Fruit fly (Drosophila melanogaster) whole organism, prepupa: ENCODE measurements around the gene enc.
A peak's percentile ranks its signal among the peaks of the same experiment; 100 is the strongest.

Experiments used
- Blimp-1 ChIP-seq: fragments of 200-800 bp; sonication (Bioruptor generic); optimal IDR thresholded peaks from 3 replicates; lab custom pipeline; 2017; ENCODE audit warnings: missing biosample characterization, missing genetic modification characterization, mild to moderate bottlenecking, moderate library complexity, missing genetic modification reagents
- CG10631 ChIP-seq: fragments of 200-800 bp; sonication (Bioruptor generic); optimal IDR thresholded peaks from 2 replicates; lab custom pipeline; 2016; ENCODE audit warnings: missing biosample characterization, missing genetic modification characterization
- CG10669 ChIP-seq: fragments of 200-800 bp; sonication (Bioruptor generic); optimal IDR thresholded peaks from 3 replicates; lab custom pipeline; 2018; ENCODE audit warnings: missing biosample characterization, mild to moderate bottlenecking, missing genetic modification characterization, moderate library complexity
- CG11294 ChIP-seq: fragments of 200-800 bp; sonication (Bioruptor generic); IDR thresholded peaks from 2 replicates; pipeline ENCODE4 v1.3.6; 2022; ENCODE audit warnings: missing biosample characterization, missing genetic modification characterization
- CG15336 ChIP-seq: fragments of 200-800 bp; sonication (Bioruptor generic); IDR thresholded peaks from 2 replicates; pipeline ENCODE4 v1.3.6; 2022; ENCODE audit warnings: missing biosample characterization, missing genetic modification characterization
- CG16779 ChIP-seq: fragments of 200-800 bp; sonication (Bioruptor generic); optimal IDR thresholded peaks from 3 replicates; lab custom pipeline; 2017; ENCODE audit warnings: missing biosample characterization, mild to moderate bottlenecking, missing genetic modification characterization
- CG3032 ChIP-seq: fragments of 200-800 bp; optimal IDR thresholded peaks from 2 replicates; lab custom pipeline; 2019; ENCODE audit warnings: missing biosample characterization, mild to moderate bottlenecking, missing genetic modification characterization, moderate library complexity
- CG31627 ChIP-seq: fragments of 200-800 bp; sonication (Bioruptor generic); optimal IDR thresholded peaks from 3 replicates; lab custom pipeline; 2016; ENCODE audit warnings: missing biosample characterization, missing genetic modification characterization
- CG32006 ChIP-seq: fragments of 200-800 bp; sonication (Bioruptor generic); optimal IDR thresholded peaks from 3 replicates; lab custom pipeline; 2017; ENCODE audit warnings: missing biosample characterization, mild to moderate bottlenecking, missing genetic modification characterization
- CG34406 ChIP-seq: fragments of 200-800 bp; sonication (Bioruptor generic); optimal IDR thresholded peaks from 3 replicates; lab custom pipeline; 2016; ENCODE audit warnings: missing biosample characterization, missing genetic modification characterization
- CG3919 ChIP-seq: fragments of 200-800 bp; sonication (Bioruptor generic); optimal IDR thresholded peaks from 3 replicates; lab custom pipeline; 2016; ENCODE audit warnings: missing biosample characterization, missing genetic modification characterization
- CG4318 ChIP-seq: fragments of 200-800 bp; sonication (Bioruptor generic); optimal IDR thresholded peaks from 3 replicates; lab custom pipeline; 2017; ENCODE audit warnings: missing biosample characterization, mild to moderate bottlenecking, missing genetic modification characterization
- CG6276 ChIP-seq: fragments of 200-800 bp; sonication (Bioruptor generic); optimal IDR thresholded peaks from 2 replicates; lab custom pipeline; 2017; ENCODE audit warnings: missing biosample characterization, mild to moderate bottlenecking, missing genetic modification characterization
- CG6808 ChIP-seq: fragments of 200-800 bp; sonication (Bioruptor generic); optimal IDR thresholded peaks from 3 replicates; lab custom pipeline; 2017; ENCODE audit warnings: missing biosample characterization, missing genetic modification characterization, mild to moderate bottlenecking, moderate library complexity, missing genetic modification reagents
- CG6854 ChIP-seq: fragments of 200-800 bp; sonication (Bioruptor generic); optimal IDR thresholded peaks from 2 replicates; lab custom pipeline; 2017; ENCODE audit warnings: missing biosample characterization, mild to moderate bottlenecking, missing genetic modification characterization
- CG7368 ChIP-seq: fragments of 200-800 bp; sonication (Bioruptor generic); optimal IDR thresholded peaks from 3 replicates; lab custom pipeline; 2016; ENCODE audit warnings: missing biosample characterization, missing genetic modification characterization
- CG8119 ChIP-seq: fragments of 200-800 bp; sonication (Bioruptor generic); IDR thresholded peaks from 3 replicates; pipeline ENCODE4 v1.3.6; 2022; ENCODE audit warnings: missing biosample characterization, missing genetic modification characterization
- CG8632 ChIP-seq: fragments of 200-800 bp; sonication (Bioruptor generic); optimal IDR thresholded peaks from 3 replicates; lab custom pipeline; 2016; ENCODE audit warnings: missing biosample characterization, missing genetic modification characterization
- CG9139 ChIP-seq: fragments of 200-800 bp; sonication (Bioruptor generic); optimal IDR thresholded peaks from 3 replicates; lab custom pipeline; 2017; ENCODE audit warnings: missing biosample characterization, mild to moderate bottlenecking, missing genetic modification characterization
- Eip75B ChIP-seq: fragments of 200-800 bp; sonication (Bioruptor generic); optimal IDR thresholded peaks from 3 replicates; lab custom pipeline; 2016; ENCODE audit warnings: missing biosample characterization, missing genetic modification characterization
- Eip93F ChIP-seq: fragments of 200-800 bp; sonication (Bioruptor generic); optimal IDR thresholded peaks from 2 replicates; lab custom pipeline; 2016; ENCODE audit warnings: missing biosample characterization, mild to moderate bottlenecking, missing genetic modification characterization
- Ets21C ChIP-seq: fragments of 200-800 bp; sonication (Bioruptor generic); optimal IDR thresholded peaks from 3 replicates; lab custom pipeline; 2016; ENCODE audit warnings: missing biosample characterization, missing genetic modification characterization
- Gug ChIP-seq: fragments of 200-800 bp; sonication (Bioruptor generic); IDR thresholded peaks from 2 replicates; pipeline ENCODE4 v1.3.6; 2022; ENCODE audit warnings: missing biosample characterization, missing genetic modification characterization
- Hr38 ChIP-seq: sonication (Bioruptor generic); optimal IDR thresholded peaks from 2 replicates; lab custom pipeline; 2016; ENCODE audit warnings: missing biosample characterization, missing genetic modification characterization
- Hr39 ChIP-seq: fragments of 200-800 bp; sonication (Bioruptor generic); optimal IDR thresholded peaks from 2 replicates; lab custom pipeline; 2016; ENCODE audit warnings: missing biosample characterization, missing genetic modification characterization
- Hr4 ChIP-seq: fragments of 200-800 bp; sonication (Bioruptor generic); optimal IDR thresholded peaks from 3 replicates; lab custom pipeline; 2016; ENCODE audit warnings: missing biosample characterization, missing genetic modification characterization
- Lpt ChIP-seq: fragments of 200-800 bp; sonication (Bioruptor generic); optimal IDR thresholded peaks from 3 replicates; lab custom pipeline; 2016; ENCODE audit warnings: missing biosample characterization, missing genetic modification characterization
- Met ChIP-seq: fragments of 200-800 bp; sonication (Bioruptor generic); optimal IDR thresholded peaks from 3 replicates; lab custom pipeline; 2016; ENCODE audit warnings: missing biosample characterization, missing genetic modification characterization
- OdsH ChIP-seq: fragments of 200-800 bp; sonication (Bioruptor generic); optimal IDR thresholded peaks from 3 replicates; lab custom pipeline; 2016; ENCODE audit warnings: missing biosample characterization, missing genetic modification characterization
- Smox ChIP-seq: fragments of 200-800 bp; sonication (Bioruptor generic); optimal IDR thresholded peaks from 3 replicates; lab custom pipeline; 2016; ENCODE audit warnings: missing biosample characterization, missing genetic modification characterization
- Sox102F ChIP-seq: fragments of 200-800 bp; sonication (Bioruptor generic); optimal IDR thresholded peaks from 2 replicates; lab custom pipeline; 2016; ENCODE audit warnings: missing biosample characterization, mild to moderate bottlenecking, missing genetic modification characterization
- Sox14 ChIP-seq: fragments of 200-800 bp; sonication (Bioruptor generic); optimal IDR thresholded peaks from 3 replicates; lab custom pipeline; 2016; ENCODE audit warnings: missing biosample characterization, missing genetic modification characterization
- Sox15 ChIP-seq: fragments of 200-800 bp; sonication (Bioruptor generic); optimal IDR thresholded peaks from 3 replicates; lab custom pipeline; 2016; ENCODE audit warnings: missing biosample characterization, missing genetic modification characterization
- achi ChIP-seq: fragments of 200-800 bp; sonication (Bioruptor generic); optimal IDR thresholded peaks from 3 replicates; lab custom pipeline; 2016; ENCODE audit warnings: missing biosample characterization, missing genetic modification characterization
- acj6 ChIP-seq: fragments of 200-800 bp; sonication (Bioruptor generic); optimal IDR thresholded peaks from 3 replicates; lab custom pipeline; 2016; ENCODE audit warnings: missing biosample characterization, missing genetic modification characterization
- dac ChIP-seq: fragments of 200-800 bp; sonication (Bioruptor generic); optimal IDR thresholded peaks from 2 replicates; lab custom pipeline; 2017; ENCODE audit warnings: missing biosample characterization, mild to moderate bottlenecking, missing genetic modification characterization
- dsx ChIP-seq: fragments of 200-800 bp; optimal IDR thresholded peaks from 3 replicates; lab custom pipeline; 2019; ENCODE audit warnings: missing biosample characterization, mild to moderate bottlenecking, missing genetic modification characterization, moderate library complexity; ENCODE audit not compliant: poor library complexity, severe bottlenecking
- eg ChIP-seq: fragments of 200-800 bp; sonication (Bioruptor generic); IDR thresholded peaks from 3 replicates; pipeline ENCODE4 v1.3.6; 2022; ENCODE audit warnings: missing biosample characterization, missing genetic modification characterization
- fd59A ChIP-seq: fragments of 200-800 bp; sonication (Bioruptor generic); optimal IDR thresholded peaks from 2 replicates; lab custom pipeline; 2017; ENCODE audit warnings: missing biosample characterization, mild to moderate bottlenecking, missing genetic modification characterization, missing genetic modification reagents
- fd85E ChIP-seq: fragments of 200-800 bp; sonication (Bioruptor generic); optimal IDR thresholded peaks from 3 replicates; lab custom pipeline; 2016; ENCODE audit warnings: missing biosample characterization, missing genetic modification characterization
- fkh ChIP-seq: fragments of 200-800 bp; sonication (Bioruptor generic); optimal IDR thresholded peaks from 3 replicates; lab custom pipeline; 2017; ENCODE audit warnings: missing biosample characterization, mild to moderate bottlenecking, missing genetic modification characterization, moderate library complexity
- lz ChIP-seq: fragments of 200-800 bp; sonication (Bioruptor generic); optimal IDR thresholded peaks from 3 replicates; lab custom pipeline; 2016; ENCODE audit warnings: missing biosample characterization, missing genetic modification characterization
- net ChIP-seq: fragments of 200-800 bp; sonication (Bioruptor generic); optimal IDR thresholded peaks from 3 replicates; lab custom pipeline; 2016; ENCODE audit warnings: missing biosample characterization, missing genetic modification characterization
- ss ChIP-seq, 2 experiments: fragments of 200-800 bp; sonication (Bioruptor generic); optimal IDR thresholded peaks; 2 replicates in 1 of 2; 3 replicates in 1 of 2; lab custom pipeline; 2017 to 2018; ENCODE audit warnings: mild to moderate bottlenecking in 2 of 2, missing biosample characterization in 2 of 2, missing genetic modification characterization in 2 of 2, moderate library complexity in 1 of 2
- svp ChIP-seq: fragments of 200-800 bp; sonication (Bioruptor generic); peaks from one replicate; lab custom pipeline; 2016; ENCODE audit warnings: missing biosample characterization, missing genetic modification characterization
- topi ChIP-seq: fragments of 200-800 bp; sonication (Bioruptor generic); optimal IDR thresholded peaks from 3 replicates; lab custom pipeline; 2016; ENCODE audit warnings: missing biosample characterization, missing genetic modification characterization
- vri ChIP-seq: fragments of 200-800 bp; sonication (Bioruptor generic); optimal IDR thresholded peaks from 3 replicates; lab custom pipeline; 2016; ENCODE audit warnings: missing biosample characterization, mild to moderate bottlenecking, missing genetic modification characterization

Gene enc

dm6 chr3L:3771406-3771935 is 47.0 kb upstream of the enc start (continued):
- TF ChIP-seq dac (GFP tag; lab: Kevin White, UChicago) (no peak), vri (GFP tag; lab: Kevin White, UChicago) (peak; percentile 48), eg (GFP tag; lab: Robert Waterston, UW) (peak; percentile 94), svp (GFP tag; lab: Kevin White, UChicago) (peak; percentile 93), Ets21C (GFP tag; lab: Kevin White, UChicago) (peak; percentile 35), CG10669 (GFP tag; lab: Kevin White, UChicago) (peak; percentile 76), achi (GFP tag; lab: Kevin White, UChicago) (peak; percentile 88), CG6276 (peak; percentile 73), fd85E (GFP tag; lab: Kevin White, UChicago) (peak; percentile 17), Eip75B (GFP tag; lab: Kevin White, UChicago) (peak; percentile 59), CG9139 (GFP tag; lab: Kevin White, UChicago) (peak; percentile 80), CG10631 (peak; percentile 81), CG6854 (GFP tag; lab: Kevin White, UChicago) (peak; percentile 82), Eip93F (GFP tag; lab: Kevin White, UChicago) (no peak), Lpt (GFP tag; lab: Kevin White, UChicago) (peak; percentile 64), CG3919 (GFP tag; lab: Kevin White, UChicago) (peak; percentile 85), Hr39 (peak; percentile 38), CG31627 (GFP tag; lab: Kevin White, UChicago) (peak; percentile 57), CG11294 (GFP tag; lab: Robert Waterston, UW) (peak; percentile 79), Smox (GFP tag; lab: Kevin White, UChicago) (peak; percentile 73), CG16779 (peak; percentile 61), Sox14 (GFP tag; lab: Kevin White, UChicago) (peak; percentile 40)

DNA sequence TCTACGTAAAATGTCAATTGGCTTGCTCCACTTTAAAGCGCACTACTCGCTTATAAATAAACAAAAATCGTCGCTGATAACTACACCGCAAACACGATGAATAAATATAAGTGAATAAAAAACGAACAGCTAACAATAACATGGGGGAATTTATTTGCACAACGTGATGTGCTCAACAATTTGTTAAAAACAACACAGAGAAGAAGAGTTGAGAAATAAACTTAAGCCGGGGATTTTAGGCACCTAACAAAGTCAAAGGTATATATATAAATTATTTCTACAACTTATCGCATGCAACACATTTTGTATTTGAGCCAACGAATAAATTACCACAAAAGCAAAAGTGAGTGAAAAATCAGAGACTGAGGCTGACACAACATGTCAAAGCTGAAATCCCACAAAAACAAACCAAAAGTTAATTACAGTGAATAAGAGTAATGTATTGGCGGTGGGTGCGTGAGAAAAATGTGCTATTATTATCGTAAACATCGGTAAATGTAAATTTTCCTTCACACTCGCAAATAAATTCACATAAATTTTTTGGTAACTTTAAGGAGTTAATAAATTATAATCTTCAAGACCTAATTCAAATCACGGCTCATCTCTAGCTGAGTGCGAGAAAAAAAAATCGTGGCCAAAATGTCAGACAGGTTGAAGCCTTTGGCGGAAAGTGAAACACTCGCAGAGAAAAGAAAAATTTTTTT is 46.0 kb upstream of the enc start:
- peak; percentile 78 for TF ChIP-seq CG8119
- peak; percentile 16 for TF ChIP-seq CG8632 (GFP tag; lab: Kevin White, UChicago)
- TF ChIP-seq CG6854 (GFP tag; lab: Kevin White, UChicago), result no peak
- no peak for TF ChIP-seq Sox14 (GFP tag; lab: Kevin White, UChicago)
- peak; percentile 41 for TF ChIP-seq OdsH (GFP tag; lab: Kevin White, UChicago)
- TF ChIP-seq fkh, result peak; percentile 57
- no peak for TF ChIP-seq Blimp-1 (GFP tag; lab: Kevin White, UChicago)
- peak; percentile 59 for TF ChIP-seq svp (GFP tag; lab: Kevin White, UChicago)
- TF ChIP-seq fd59A (GFP tag; lab: Kevin White, UChicago), result no peak
- TF ChIP-seq Hr4, result peak; percentile 84
- peak; percentile 43 for TF ChIP-seq CG31627 (GFP tag; lab: Kevin White, UChicago)
- TF ChIP-seq CG3919 (GFP tag; lab: Kevin White, UChicago), result no peak
- no peak for TF ChIP-seq topi (GFP tag; lab: Kevin White, UChicago)
- TF ChIP-seq Hr38 (GFP tag; lab: Kevin White, UChicago), result no peak
- TF ChIP-seq Lpt (GFP tag; lab: Kevin White, UChicago), result peak; percentile 56
- TF ChIP-seq CG15336 (GFP tag; lab: Robert Waterston, UW), result peak; percentile 79
- TF ChIP-seq lz (GFP tag; lab: Kevin White, UChicago), result peak; percentile 27
- TF ChIP-seq acj6 (GFP tag; lab: Kevin White, UChicago), result peak; percentile 39
- peak; percentile 64 for TF ChIP-seq CG32006
- TF ChIP-seq CG9139 (GFP tag; lab: Kevin White, UChicago), result no peak
- TF ChIP-seq CG7368 (GFP tag; lab: Kevin White, UChicago), result no peak
- no peak for TF ChIP-seq CG10669 (GFP tag; lab: Kevin White, UChicago)
- peak; percentile 48 for TF ChIP-seq Met (GFP tag; lab: Kevin White, UChicago)
- peak; percentile 24 for TF ChIP-seq CG4318 (GFP tag; lab: Kevin White, UChicago)
- TF ChIP-seq Gug, result no peak
- peak; percentile 50 for TF ChIP-seq Sox102F (GFP tag; lab: Kevin White, UChicago)
- no peak for TF ChIP-seq dac (GFP tag; lab: Kevin White, UChicago)
- TF ChIP-seq ss (GFP tag; optimal IDR thresholded peaks at IDR 0.05; lab: Kevin White, UChicago), result no peak
- no peak for TF ChIP-seq Sox15 (GFP tag; lab: Kevin White, UChicago)
- no peak for TF ChIP-seq CG34406 (GFP tag; lab: Kevin White, UChicago)
- TF ChIP-seq fd85E (GFP tag; lab: Kevin White, UChicago), result no peak
- TF ChIP-seq CG10631, result no peak
- TF ChIP-seq net (GFP tag; lab: Kevin White, UChicago), result peak; percentile 26
- TF ChIP-seq CG6276, result no peak
- TF ChIP-seq CG6808 (GFP tag; lab: Kevin White, UChicago), result no peak
- TF ChIP-seq CG3032 (tag; lab: Kevin White, UChicago), result no peak
- TF ChIP-seq dsx (GFP tag; lab: Kevin White, UChicago), result no peak
